Worm (Caenorhabditis elegans) whole organism, L2 larva: ENCODE results near the gene abhd-5.2.
A peak's percentile ranks its signal among the peaks of the same experiment; 100 is the strongest.

Source experiments
- C34F6.9 ChIP-seq: fragments of 150-350 bp; optimal IDR thresholded peaks from 2 replicates; lab custom pipeline; 2014; ENCODE audit warnings: missing biosample characterization, missing genetic modification characterization
- R02D3.7 ChIP-seq: fragments of 150-350 bp; optimal IDR thresholded peaks from 2 replicates; lab custom pipeline; 2014; ENCODE audit warnings: missing biosample characterization, missing genetic modification characterization
- Y55F3AM.14 ChIP-seq: fragments of 200-800 bp; sonication (Bioruptor generic); optimal IDR thresholded peaks from 2 replicates; lab custom pipeline; 2018; ENCODE audit warnings: mild to moderate bottlenecking, missing genetic modification characterization, missing compliant biosample characterization
- ZK546.5 ChIP-seq: sonication (generic microtip); optimal IDR thresholded peaks from 2 replicates; lab custom pipeline; 2017; ENCODE audit warnings: missing biosample characterization, missing genetic modification characterization
- alr-1 ChIP-seq: fragments of 150-350 bp; optimal IDR thresholded peaks from 2 replicates; lab custom pipeline; 2014; ENCODE audit warnings: missing biosample characterization, missing genetic modification characterization
- aly-2 ChIP-seq: fragments of 150-350 bp; optimal IDR thresholded peaks from 2 replicates; lab custom pipeline; 2014; ENCODE audit warnings: missing biosample characterization, missing genetic modification characterization
- ama-1 ChIP-seq: fragments of 150-350 bp; optimal IDR thresholded peaks from 2 replicates; lab custom pipeline; 2018; ENCODE audit warnings: inconsistent platforms
- blmp-1 ChIP-seq: sonication (generic microtip); optimal IDR thresholded peaks from 2 replicates; lab custom pipeline; 2017; ENCODE audit warnings: missing genetic modification characterization, mild to moderate bottlenecking, missing compliant biosample characterization, antibody characterized with exemption, moderate library complexity; ENCODE audit not compliant: insufficient read depth
- ceh-16 ChIP-seq: fragments of 150-350 bp; optimal IDR thresholded peaks from 2 replicates; lab custom pipeline; 2014; ENCODE audit warnings: missing biosample characterization, missing genetic modification characterization
- crh-2 ChIP-seq: sonication (generic microtip); optimal IDR thresholded peaks from 2 replicates; lab custom pipeline; 2017; ENCODE audit warnings: missing biosample characterization, missing genetic modification characterization
- egl-27 ChIP-seq: sonication (generic microtip); optimal IDR thresholded peaks from 3 replicates; lab custom pipeline; 2017; ENCODE audit warnings: missing biosample characterization, missing genetic modification reagents, missing genetic modification characterization
- elt-3 ChIP-seq: sonication (generic microtip); optimal IDR thresholded peaks from 2 replicates; lab custom pipeline; 2017; ENCODE audit warnings: missing biosample characterization, missing genetic modification characterization
- fos-1 ChIP-seq: fragments of 150-350 bp; optimal IDR thresholded peaks from 2 replicates; lab custom pipeline; 2014; ENCODE audit warnings: missing biosample characterization, missing genetic modification characterization
- gmeb-1 ChIP-seq: fragments of 150-350 bp; optimal IDR thresholded peaks from 2 replicates; lab custom pipeline; 2014; ENCODE audit warnings: missing biosample characterization, missing genetic modification characterization
- lin-13 ChIP-seq: fragments of 150-350 bp; optimal IDR thresholded peaks from 2 replicates; lab custom pipeline; 2014; ENCODE audit warnings: missing biosample characterization, missing genetic modification reagents, missing genetic modification characterization
- lin-39 ChIP-seq: fragments of 150-350 bp; optimal IDR thresholded peaks from 2 replicates; lab custom pipeline; 2014; ENCODE audit warnings: missing biosample characterization, missing genetic modification reagents, missing genetic modification characterization
- lsy-2 ChIP-seq, 2 experiments: fragments of 150-350 bp in 1 of 2; sonication (generic microtip) in 1 of 2; optimal IDR thresholded peaks; 2 replicates each; lab custom pipeline; 2014 to 2017; ENCODE audit warnings: missing biosample characterization in 2 of 2, missing genetic modification characterization in 2 of 2
- mab-5 ChIP-seq: fragments of 150-350 bp; optimal IDR thresholded peaks from 2 replicates; lab custom pipeline; 2014; ENCODE audit warnings: missing biosample characterization, missing genetic modification characterization
- mdl-1 ChIP-seq, 2 experiments: fragments of 150-350 bp in 1 of 2; sonication (generic microtip) in 1 of 2; optimal IDR thresholded peaks; 2 replicates each; lab custom pipeline; 2017; ENCODE audit warnings: missing biosample characterization in 2 of 2, missing genetic modification characterization in 2 of 2
- nhr-10 ChIP-seq: sonication (generic microtip); optimal IDR thresholded peaks from 2 replicates; lab custom pipeline; 2017; ENCODE audit warnings: missing biosample characterization, missing genetic modification characterization
- nhr-11 ChIP-seq: fragments of 150-350 bp; optimal IDR thresholded peaks from 2 replicates; lab custom pipeline; 2014; ENCODE audit warnings: missing biosample characterization, missing genetic modification characterization
- nhr-12 ChIP-seq: fragments of 150-350 bp; optimal IDR thresholded peaks from 2 replicates; lab custom pipeline; 2014; ENCODE audit warnings: missing biosample characterization, missing genetic modification characterization
- nhr-129 ChIP-seq: fragments of 150-350 bp; optimal IDR thresholded peaks from 2 replicates; lab custom pipeline; 2014; ENCODE audit warnings: missing biosample characterization, missing genetic modification characterization
- nhr-21 ChIP-seq: fragments of 150-350 bp; optimal IDR thresholded peaks from 2 replicates; lab custom pipeline; 2014; ENCODE audit warnings: missing biosample characterization, missing genetic modification characterization
- nhr-23 ChIP-seq: fragments of 150-350 bp; optimal IDR thresholded peaks from 2 replicates; lab custom pipeline; 2014; ENCODE audit warnings: missing biosample characterization, missing genetic modification reagents, missing genetic modification characterization
- nhr-237 ChIP-seq: fragments of 150-350 bp; optimal IDR thresholded peaks from 2 replicates; lab custom pipeline; 2014; ENCODE audit warnings: missing biosample characterization, missing genetic modification characterization
- nhr-25 ChIP-seq: fragments of 150-350 bp; sonication (generic microtip); optimal IDR thresholded peaks from 3 replicates; lab custom pipeline; 2014; ENCODE audit warnings: missing biosample characterization, missing genetic modification characterization
- nhr-6 ChIP-seq: fragments of 150-350 bp; optimal IDR thresholded peaks from 2 replicates; lab custom pipeline; 2014; ENCODE audit warnings: missing biosample characterization, missing genetic modification characterization
- nhr-77 ChIP-seq: fragments of 150-350 bp; optimal IDR thresholded peaks from 2 replicates; lab custom pipeline; 2014; ENCODE audit warnings: missing biosample characterization, missing genetic modification characterization
- peb-1 ChIP-seq: fragments of 150-350 bp; optimal IDR thresholded peaks from 2 replicates; lab custom pipeline; 2014; ENCODE audit warnings: missing biosample characterization, missing genetic modification characterization
- sma-3 ChIP-seq: sonication (generic microtip); optimal IDR thresholded peaks from 2 replicates; lab custom pipeline; 2016; ENCODE audit warnings: missing genetic modification reagents, missing genetic modification characterization, missing compliant biosample characterization
- sma-9 ChIP-seq, 2 experiments: fragments of 150-350 bp in 1 of 2; sonication (generic microtip) in 1 of 2; optimal IDR thresholded peaks; 2 replicates each; lab custom pipeline; 2014 to 2016; ENCODE audit warnings: missing genetic modification characterization in 2 of 2, mild to moderate bottlenecking in 1 of 2, missing biosample characterization in 1 of 2, missing compliant biosample characterization in 1 of 2, missing genetic modification reagents in 1 of 2, moderate library complexity in 1 of 2
- snpc-4 ChIP-seq: fragments of 150-350 bp; optimal IDR thresholded peaks from 2 replicates; lab custom pipeline; 2014; ENCODE audit warnings: missing biosample characterization, missing genetic modification characterization
- unc-39 ChIP-seq: fragments of 150-350 bp; optimal IDR thresholded peaks from 2 replicates; lab custom pipeline; 2014; ENCODE audit warnings: missing biosample characterization, missing genetic modification characterization
- unc-55 ChIP-seq: fragments of 150-350 bp; sonication (generic microtip); optimal IDR thresholded peaks from 3 replicates; lab custom pipeline; 2014; ENCODE audit warnings: missing biosample characterization, missing genetic modification reagents, missing genetic modification characterization
- unc-62 ChIP-seq: fragments of 150-350 bp; optimal IDR thresholded peaks from 2 replicates; lab custom pipeline; 2014; ENCODE audit warnings: missing biosample characterization, missing genetic modification reagents, missing genetic modification characterization
- zag-1 ChIP-seq: fragments of 150-350 bp; optimal IDR thresholded peaks from 2 replicates; lab custom pipeline; 2014; ENCODE audit warnings: missing biosample characterization, missing genetic modification characterization
- ztf-1 ChIP-seq: fragments of 200-800 bp; sonication (Bioruptor generic); conservative IDR thresholded peaks from 2 replicates; pipeline ENCODE4 v1.3.6; 2022; ENCODE audit warnings: missing genetic modification characterization, missing compliant biosample characterization
- ztf-11 ChIP-seq: sonication (generic microtip); optimal IDR thresholded peaks from 2 replicates; lab custom pipeline; 2017; ENCODE audit warnings: missing biosample characterization, missing genetic modification characterization

abhd-5.2 gene

ce11 chrV:4889477-4889876 is 45.0 kb downstream of the abhd-5.2 start, which contains the start of gene ugt-12:
Gene ugt-12 (minus strand): TSS chrV:4889629.
- peak; percentile 38 for TF ChIP-seq crh-2 (tag; lab: Kevin White, UChicago)
- no peak for TF ChIP-seq nhr-23
- no peak for TF ChIP-seq mab-5 (tag; lab: Kevin White, UChicago)
- TF ChIP-seq mdl-1 (tag; optimal IDR thresholded peaks at IDR 0.05; lab: Kevin White, UChicago): no peak
- TF ChIP-seq sma-3 (GFP tag; lab: Kevin White, UChicago): peak; percentile 8
- TF ChIP-seq gmeb-1 (tag; lab: Kevin White, UChicago): peak; percentile 7
- peak; percentile 8 for TF ChIP-seq nhr-129 (tag; lab: Kevin White, UChicago)
- no peak for TF ChIP-seq peb-1
- TF ChIP-seq nhr-77 (tag; lab: Kevin White, UChicago): no peak
- TF ChIP-seq fos-1 (tag; lab: Kevin White, UChicago): peak; percentile 74
- no peak for TF ChIP-seq nhr-21
- no peak for TF ChIP-seq ceh-16 (tag; lab: Kevin White, UChicago)
- TF ChIP-seq sma-9 (GFP tag; optimal IDR thresholded peaks at IDR 0.05; lab: Kevin White, UChicago): peak; percentile 82
- TF ChIP-seq sma-9 (tag; optimal IDR thresholded peaks at IDR 0.05; lab: Kevin White, UChicago): no peak
- peak; percentile 3 for TF ChIP-seq nhr-25 (tag; lab: Kevin White, UChicago)
- TF ChIP-seq lin-13: no peak
- no peak for TF ChIP-seq nhr-237 (tag; lab: Kevin White, UChicago)

DNA sequence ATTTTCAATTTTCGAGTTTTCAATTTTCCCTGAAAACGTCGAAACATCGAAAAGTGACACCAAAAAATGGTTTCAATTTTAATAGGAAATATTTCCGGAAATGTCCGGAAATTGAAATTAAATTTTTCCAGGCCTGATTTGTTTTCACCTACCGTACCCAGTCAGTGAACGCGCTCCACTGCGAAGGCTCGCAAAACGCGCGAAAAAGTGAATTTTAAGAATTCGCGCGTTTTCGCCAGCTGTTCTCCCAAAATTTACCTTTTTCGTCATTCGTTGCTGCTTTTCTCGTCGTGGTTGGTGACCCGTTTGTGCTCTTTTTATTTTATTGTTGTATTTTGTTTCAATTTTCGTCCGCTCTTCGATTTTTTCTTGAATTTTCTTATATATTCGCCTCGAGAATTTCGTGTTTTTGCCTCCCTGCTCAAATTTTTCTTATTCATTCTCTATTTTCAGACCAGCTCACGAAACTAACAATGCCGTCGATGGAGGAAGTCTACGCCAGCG is 45.5 kb downstream of the abhd-5.2 start, which contains the start of gene T19H12.2:
TSS of gene T19H12.2 (plus strand) at position 454 of the 504 bp plus-strand sequence.
- TF ChIP-seq lsy-2 (tag; optimal IDR thresholded peaks at IDR 0.05; lab: Kevin White, UChicago) (no peak), sma-9 (GFP tag; optimal IDR thresholded peaks at IDR 0.05; lab: Kevin White, UChicago) (no peak), sma-9 (tag; optimal IDR thresholded peaks at IDR 0.05; lab: Kevin White, UChicago) (no peak), nhr-6 (no peak), nhr-12 (tag; lab: Kevin White, UChicago) (no peak), elt-3 (tag; lab: Kevin White, UChicago) (no peak), ztf-1 (GFP tag; lab: Robert Waterston, UW) (no peak), lin-39 (no peak), C34F6.9 (tag; lab: Kevin White, UChicago) (no peak), egl-27 (no peak), fos-1 (tag; lab: Kevin White, UChicago) (no peak), blmp-1 (no peak), sma-3 (GFP tag; lab: Kevin White, UChicago) (no peak), mab-5 (tag; lab: Kevin White, UChicago) (no peak)
- TF ChIP-seq, all 48 proteins: peak for 0

DNA sequence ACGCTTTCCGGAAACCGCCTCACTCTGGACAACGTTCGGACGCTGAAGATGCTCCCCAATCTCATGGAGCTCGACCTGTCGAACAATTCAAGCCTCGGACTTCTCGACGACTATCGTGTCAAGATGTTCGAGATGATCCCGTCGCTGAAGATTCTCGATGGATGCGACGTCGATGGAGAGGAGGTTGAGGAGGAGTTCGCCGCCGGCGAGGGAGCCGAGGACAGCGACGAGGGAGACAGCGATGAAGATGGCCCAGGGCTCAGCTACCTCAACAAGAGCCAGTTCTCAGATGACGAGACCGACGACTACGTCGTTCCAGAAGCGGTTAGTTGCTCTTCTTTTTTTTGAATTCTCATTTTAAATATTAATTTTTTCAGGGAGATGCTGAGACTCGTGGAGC is 46.3 kb downstream of the abhd-5.2 start:
- TF ChIP-seq ztf-1 (GFP tag; lab: Robert Waterston, UW): no peak
- no peak for TF ChIP-seq zag-1 (tag; lab: Kevin White, UChicago)
- TF ChIP-seq ztf-11 (tag; lab: Kevin White, UChicago): no peak
- TF ChIP-seq nhr-21: no peak
- TF ChIP-seq unc-55: no peak
- no peak for TF ChIP-seq lsy-2 (tag; optimal IDR thresholded peaks at IDR 0.05; lab: Kevin White, UChicago)
- no peak for TF ChIP-seq egl-27
- TF ChIP-seq alr-1 (tag; lab: Kevin White, UChicago): no peak
- no peak for TF ChIP-seq aly-2 (tag; lab: Kevin White, UChicago)
- TF ChIP-seq C34F6.9 (tag; lab: Kevin White, UChicago): no peak
- no peak for TF ChIP-seq crh-2 (tag; lab: Kevin White, UChicago)
- TF ChIP-seq snpc-4 (tag; lab: Kevin White, UChicago): no peak
- TF ChIP-seq fos-1 (tag; lab: Kevin White, UChicago): no peak
- no peak for TF ChIP-seq nhr-25 (tag; lab: Kevin White, UChicago)
- TF ChIP-seq ZK546.5: no peak
- no peak for TF ChIP-seq nhr-23
- no peak for TF ChIP-seq nhr-129 (tag; lab: Kevin White, UChicago)
- TF ChIP-seq, all 48 proteins: peak for 0

DNA sequence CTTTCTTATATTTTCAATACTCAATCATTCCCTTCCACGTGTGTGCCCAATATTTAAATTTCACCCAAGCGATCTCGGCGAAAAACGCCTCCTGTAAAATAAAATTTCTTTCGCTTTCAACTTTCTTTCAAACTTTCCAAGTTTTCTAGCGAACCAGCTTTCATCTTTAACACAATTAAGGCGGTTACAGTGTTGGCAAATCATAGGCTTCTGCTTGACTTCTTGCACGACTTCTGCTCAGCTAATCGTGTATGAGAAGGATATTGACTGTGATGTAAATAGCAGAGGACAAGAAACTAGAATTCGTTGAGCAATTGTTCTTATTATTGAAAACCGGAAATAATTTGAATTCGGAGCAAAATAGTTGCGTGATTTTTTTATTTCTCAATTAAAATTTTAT is 46.8 kb downstream of the abhd-5.2 start:
- no peak for TF ChIP-seq ceh-16 (tag; lab: Kevin White, UChicago)
- no peak for TF ChIP-seq ama-1
- no peak for TF ChIP-seq ztf-1 (GFP tag; lab: Robert Waterston, UW)
- no peak for TF ChIP-seq lin-13
- no peak for TF ChIP-seq sma-9 (GFP tag; optimal IDR thresholded peaks at IDR 0.05; lab: Kevin White, UChicago)
- TF ChIP-seq sma-9 (tag; optimal IDR thresholded peaks at IDR 0.05; lab: Kevin White, UChicago): no peak
- TF ChIP-seq unc-62 (GFP tag; lab: Kevin White, UChicago): no peak
- TF ChIP-seq nhr-25 (tag; lab: Kevin White, UChicago): no peak
- no peak for TF ChIP-seq unc-39 (tag; lab: Kevin White, UChicago)
- no peak for TF ChIP-seq Y55F3AM.14 (GFP tag; lab: Kevin White, UChicago)
- TF ChIP-seq ZK546.5: no peak
- no peak for TF ChIP-seq lsy-2 (tag; optimal IDR thresholded peaks at IDR 0.05; lab: Kevin White, UChicago)
- no peak for TF ChIP-seq nhr-10 (tag; lab: Kevin White, UChicago)
- TF ChIP-seq crh-2 (tag; lab: Kevin White, UChicago): no peak
- TF ChIP-seq nhr-12 (tag; lab: Kevin White, UChicago): no peak
- no peak for TF ChIP-seq nhr-129 (tag; lab: Kevin White, UChicago)
- no peak for TF ChIP-seq fos-1 (tag; lab: Kevin White, UChicago)
- TF ChIP-seq blmp-1: no peak
- no peak for TF ChIP-seq alr-1 (tag; lab: Kevin White, UChicago)
- TF ChIP-seq R02D3.7: no peak
- no peak for TF ChIP-seq nhr-11 (tag; lab: Kevin White, UChicago)
